Fruit fly (Drosophila melanogaster) whole organism, embryonic: ENCODE results near the gene CG4631.

Experiments used
- ATbp ChIP-seq: fragments of 200-800 bp; sonication (Bioruptor generic); optimal IDR thresholded peaks from 2 replicates; lab custom pipeline; 2017; ENCODE audit warnings: missing biosample characterization, mild to moderate bottlenecking, missing genetic modification characterization, missing genetic modification reagents
- Abd-B ChIP-seq: fragments of 200-800 bp; sonication (Bioruptor generic); optimal IDR thresholded peaks from 2 replicates; lab custom pipeline; 2018; ENCODE audit warnings: missing biosample characterization, mild to moderate bottlenecking, missing genetic modification characterization, moderate library complexity
- Adf1 ChIP-seq: fragments of 200-800 bp; sonication (Bioruptor generic); IDR thresholded peaks from 2 replicates; pipeline ENCODE4 v1.3.6; 2022; ENCODE audit warnings: missing biosample characterization, missing genetic modification characterization
- Awh ChIP-seq: fragments of 200-800 bp; sonication (Bioruptor generic); IDR thresholded peaks from 2 replicates; pipeline ENCODE4, ENCODE4 v1.3.6; 2022; ENCODE audit warnings: missing biosample characterization, missing genetic modification characterization
- B-H1 ChIP-seq: fragments of 200-800 bp; sonication (Bioruptor generic); IDR thresholded peaks from 3 replicates; pipeline ENCODE4 v1.3.6; 2022; ENCODE audit warnings: missing biosample characterization, missing genetic modification characterization
- Bteb2 ChIP-seq: fragments of 200-800 bp; sonication (Bioruptor generic); optimal IDR thresholded peaks from 2 replicates; lab custom pipeline; 2016; ENCODE audit warnings: missing biosample characterization, missing genetic modification characterization
- CG10321 ChIP-seq: fragments of 200-800 bp; sonication (Bioruptor generic); IDR thresholded peaks from 2 replicates; pipeline ENCODE4 v1.3.6; 2022; ENCODE audit warnings: missing biosample characterization, missing genetic modification characterization
- CG11695 ChIP-seq: fragments of 200-800 bp; sonication (Bioruptor generic); IDR thresholded peaks from 3 replicates; pipeline ENCODE4 v1.3.6; 2022; ENCODE audit warnings: missing biosample characterization, missing genetic modification characterization
- CG12769 ChIP-seq: fragments of 200-800 bp; sonication (Bioruptor generic); optimal IDR thresholded peaks from 2 replicates; lab custom pipeline; 2019; ENCODE audit warnings: missing biosample characterization, mild to moderate bottlenecking, missing genetic modification characterization, moderate library complexity
- CG13296 ChIP-seq: fragments of 200-800 bp; sonication (Bioruptor generic); optimal IDR thresholded peaks from 3 replicates; lab custom pipeline; 2018; ENCODE audit warnings: missing biosample characterization, mild to moderate bottlenecking, missing genetic modification characterization
- CG14441 ChIP-seq: fragments of 200-800 bp; sonication (Bioruptor generic); IDR thresholded peaks from 2 replicates; pipeline ENCODE4 v1.3.6; 2022; ENCODE audit warnings: missing biosample characterization, missing genetic modification characterization
- CG18262 ChIP-seq: fragments of 200-800 bp; optimal IDR thresholded peaks from 3 replicates; lab custom pipeline; 2019; ENCODE audit warnings: missing biosample characterization, mild to moderate bottlenecking, missing genetic modification characterization, moderate library complexity
- CG1832 ChIP-seq: fragments of 200-800 bp; sonication (Bioruptor generic); optimal IDR thresholded peaks from 2 replicates; lab custom pipeline; 2017; ENCODE audit warnings: missing biosample characterization, mild to moderate bottlenecking, missing genetic modification characterization, inconsistent platforms
- CG18599 ChIP-seq: fragments of 200-800 bp; sonication (Bioruptor generic); optimal IDR thresholded peaks from 3 replicates; lab custom pipeline; 2017; ENCODE audit warnings: missing biosample characterization, missing genetic modification characterization, mild to moderate bottlenecking, moderate library complexity, missing genetic modification reagents
- CG42726 ChIP-seq: fragments of 200-800 bp; sonication (Bioruptor generic); IDR thresholded peaks from 2 replicates; pipeline ENCODE4 v1.3.6; 2022; ENCODE audit warnings: missing biosample characterization, missing genetic modification characterization; ENCODE audit not compliant: partially characterized antibody
- CG8924 ChIP-seq: fragments of 200-800 bp; optimal IDR thresholded peaks from 3 replicates; lab custom pipeline; 2019; ENCODE audit warnings: missing biosample characterization, mild to moderate bottlenecking, missing genetic modification characterization, moderate library complexity
- Dbx ChIP-seq: fragments of 200-800 bp; sonication (Bioruptor generic); IDR thresholded peaks from 3 replicates; pipeline ENCODE4 v1.3.6; 2022; ENCODE audit warnings: missing biosample characterization, missing genetic modification characterization
- E2f2 ChIP-seq: fragments of 200-800 bp; sonication (Bioruptor generic); IDR thresholded peaks from 2 replicates; pipeline ENCODE4 v1.3.6; 2022; ENCODE audit warnings: missing biosample characterization, missing genetic modification characterization
- Hr51 ChIP-seq, 2 experiments: fragments of 200-800 bp; sonication (Bioruptor generic); optimal IDR thresholded peaks; 2 replicates in 1 of 2; 3 replicates in 1 of 2; lab custom pipeline; 2016 to 2018; ENCODE audit warnings: missing biosample characterization in 2 of 2, missing genetic modification characterization in 2 of 2, mild to moderate bottlenecking in 1 of 2, moderate library complexity in 1 of 2
- Kr ChIP-seq: fragments of 200-800 bp; sonication (Bioruptor generic); optimal IDR thresholded peaks from 2 replicates; lab custom pipeline; 2017; ENCODE audit warnings: missing biosample characterization, mild to moderate bottlenecking, missing genetic modification characterization
- MESR4 ChIP-seq: fragments of 200-800 bp; sonication (Bioruptor generic); optimal IDR thresholded peaks from 2 replicates; lab custom pipeline; 2018; ENCODE audit warnings: missing biosample characterization, mild to moderate bottlenecking, missing genetic modification characterization, moderate library complexity
- NC2α ChIP-seq: fragments of 200-800 bp; sonication (Bioruptor generic); optimal IDR thresholded peaks from 2 replicates; lab custom pipeline; 2016; ENCODE audit warnings: missing biosample characterization, missing genetic modification characterization
- Oaz ChIP-seq: fragments of 200-800 bp; sonication (Bioruptor generic); IDR thresholded peaks from 2 replicates; pipeline ENCODE4 v1.3.6; 2022; ENCODE audit warnings: missing biosample characterization, missing genetic modification characterization
- Poxn ChIP-seq: fragments of 200-800 bp; sonication (Bioruptor generic); IDR thresholded peaks from 2 replicates; pipeline ENCODE4 v1.3.6; 2022; ENCODE audit warnings: missing biosample characterization, missing genetic modification characterization
- TFAM ChIP-seq: fragments of 200-800 bp; sonication (Bioruptor generic); optimal IDR thresholded peaks from 2 replicates; lab custom pipeline; 2017; ENCODE audit warnings: missing biosample characterization, missing genetic modification characterization, inconsistent platforms
- Xrp1 ChIP-seq: fragments of 200-800 bp; sonication (Bioruptor generic); IDR thresholded peaks from 2 replicates; pipeline ENCODE4 v1.3.6; 2022; ENCODE audit warnings: missing biosample characterization, missing genetic modification characterization
- amos ChIP-seq: fragments of 200-800 bp; sonication (Bioruptor generic); IDR thresholded peaks from 2 replicates; pipeline ENCODE4 v1.3.6; 2022; ENCODE audit warnings: missing biosample characterization, missing genetic modification characterization; ENCODE audit not compliant: partially characterized antibody
- aop ChIP-seq: fragments of 200-800 bp; sonication (Bioruptor generic); IDR thresholded peaks from 2 replicates; pipeline ENCODE4 v1.3.6; 2022; ENCODE audit warnings: missing biosample characterization, missing genetic modification characterization
- br ChIP-seq: fragments of >200 bp; optimal IDR thresholded peaks from 2 replicates; lab custom pipeline; 2017
- btn ChIP-seq: fragments of 200-800 bp; sonication (Bioruptor generic); optimal IDR thresholded peaks from 2 replicates; lab custom pipeline; 2016; ENCODE audit warnings: missing biosample characterization, missing genetic modification characterization
- cato ChIP-seq: fragments of 200-800 bp; sonication (Bioruptor generic); optimal IDR thresholded peaks from 2 replicates; lab custom pipeline; 2016; ENCODE audit warnings: missing biosample characterization, missing genetic modification characterization, borderline replicate concordance
- cg ChIP-seq: fragments of 200-800 bp; sonication (Bioruptor generic); optimal IDR thresholded peaks from 3 replicates; lab custom pipeline; 2019; ENCODE audit warnings: missing biosample characterization, mild to moderate bottlenecking, missing genetic modification characterization, moderate library complexity
- dimm ChIP-seq: fragments of 200-800 bp; sonication (Bioruptor generic); IDR thresholded peaks from 2 replicates; pipeline ENCODE4 v1.3.6; 2022; ENCODE audit warnings: missing biosample characterization, missing genetic modification characterization
- disco-r ChIP-seq: fragments of 200-800 bp; sonication (Bioruptor generic); optimal IDR thresholded peaks from 2 replicates; lab custom pipeline; 2016; ENCODE audit warnings: missing biosample characterization, missing genetic modification characterization
- esg ChIP-seq: fragments of 200-800 bp; sonication (Bioruptor generic); conservative IDR thresholded peaks from 2 replicates; pipeline ENCODE4 v1.3.6; 2022; ENCODE audit warnings: missing biosample characterization, missing genetic modification characterization
- fd3F ChIP-seq: fragments of 200-800 bp; sonication (Bioruptor generic); optimal IDR thresholded peaks from 2 replicates; lab custom pipeline; 2018; ENCODE audit warnings: missing biosample characterization, mild to moderate bottlenecking, missing genetic modification characterization, moderate library complexity
- fd64A ChIP-seq: fragments of 200-800 bp; sonication (Bioruptor generic); optimal IDR thresholded peaks from 3 replicates; lab custom pipeline; 2018; ENCODE audit warnings: missing biosample characterization, mild to moderate bottlenecking, missing genetic modification characterization
- h ChIP-seq: fragments of >200 bp; optimal IDR thresholded peaks from 2 replicates; lab custom pipeline; 2017
- kni ChIP-seq: fragments of 200-800 bp; sonication (Bioruptor generic); optimal IDR thresholded peaks from 3 replicates; lab custom pipeline; 2017; ENCODE audit warnings: mild to moderate bottlenecking, missing biosample characterization, missing genetic modification reagents, missing genetic modification characterization
- lab ChIP-seq: fragments of 200-800 bp; sonication (Bioruptor generic); optimal IDR thresholded peaks from 3 replicates; lab custom pipeline; 2017; ENCODE audit warnings: missing biosample characterization, missing genetic modification characterization, mild to moderate bottlenecking, moderate library complexity, missing genetic modification reagents
- luna ChIP-seq: fragments of 200-800 bp; sonication (Bioruptor generic); optimal IDR thresholded peaks from 2 replicates; lab custom pipeline; 2016; ENCODE audit warnings: missing biosample characterization, missing genetic modification characterization
- mirr ChIP-seq: fragments of 200-800 bp; sonication (Bioruptor generic); optimal IDR thresholded peaks from 3 replicates; lab custom pipeline; 2018; ENCODE audit warnings: missing biosample characterization, mild to moderate bottlenecking, missing genetic modification characterization
- nerfin-2 ChIP-seq: fragments of 200-800 bp; sonication (Bioruptor generic); IDR thresholded peaks from 2 replicates; pipeline ENCODE4 v1.3.6; 2022; ENCODE audit warnings: missing biosample characterization, missing genetic modification characterization; ENCODE audit not compliant: partially characterized antibody
- run ChIP-seq: fragments of 200-800 bp; sonication (Bioruptor generic); optimal IDR thresholded peaks from 3 replicates; lab custom pipeline; 2018; ENCODE audit warnings: missing biosample characterization, mild to moderate bottlenecking, missing genetic modification characterization
- sd ChIP-seq: fragments of 200-800 bp; sonication (Bioruptor generic); optimal IDR thresholded peaks from 3 replicates; lab custom pipeline; 2018; ENCODE audit warnings: missing biosample characterization, mild to moderate bottlenecking, missing genetic modification characterization, moderate library complexity
- sens ChIP-seq: fragments of 200-800 bp; sonication (Bioruptor generic); peaks from one replicate; lab custom pipeline; 2016; ENCODE audit warnings: missing biosample characterization, missing genetic modification characterization
- slp2 ChIP-seq: fragments of 200-800 bp; sonication (Bioruptor generic); optimal IDR thresholded peaks from 2 replicates; lab custom pipeline; 2016; ENCODE audit warnings: missing biosample characterization, missing genetic modification characterization
- sob ChIP-seq: fragments of 200-800 bp; sonication (Bioruptor generic); IDR thresholded peaks from 2 replicates; pipeline ENCODE4 v1.3.6; 2022; ENCODE audit warnings: missing biosample characterization, missing genetic modification characterization
- trh ChIP-seq: fragments of 200-800 bp; sonication (Bioruptor generic); optimal IDR thresholded peaks from 2 replicates; lab custom pipeline; 2016; ENCODE audit warnings: missing biosample characterization, missing genetic modification characterization
- usp ChIP-seq: fragments of >200 bp; optimal IDR thresholded peaks from 2 replicates; lab custom pipeline; 2017; ENCODE audit warnings: missing biosample characterization, missing genetic modification characterization

CG4631 gene

DNA sequence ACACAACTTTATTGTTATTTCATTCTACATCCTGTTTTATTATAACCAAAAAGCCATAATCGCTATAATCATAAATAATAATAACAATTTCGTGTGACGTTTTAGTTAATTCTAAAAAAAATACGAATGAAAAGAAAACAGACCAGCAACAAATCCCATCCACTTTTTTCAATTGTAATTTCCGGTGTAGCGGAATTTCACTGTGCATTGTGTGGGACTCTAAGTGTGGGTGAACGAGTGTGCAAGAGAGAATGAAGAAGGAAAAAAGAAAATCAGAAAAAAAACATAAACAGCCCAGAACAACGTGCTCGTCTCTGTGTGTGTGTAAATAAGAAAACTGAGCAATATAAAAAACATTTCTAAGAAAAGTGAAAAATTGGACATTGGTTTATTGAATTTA is 4.9 kb upstream of the CG4631 start (continued):
- TF ChIP-seq trh (GFP tag; lab: Kevin White, UChicago) (no peak), disco-r (no peak), h (no peak), Bteb2 (GFP tag; lab: Kevin White, UChicago) (no peak), sd (tag; lab: Kevin White, UChicago) (peak; percentile 2), Kr (GFP tag; lab: Kevin White, UChicago) (no peak), br (lab: Kevin White, UChicago) (no peak), Oaz (no peak), luna (GFP tag; lab: Kevin White, UChicago) (no peak), CG10321 (no peak), E2f2 (GFP tag; lab: Robert Waterston, UW) (no peak), MESR4 (GFP tag; lab: Kevin White, UChicago) (no peak), aop (GFP tag; lab: Robert Waterston, UW) (no peak), CG18262 (tag; lab: Kevin White, UChicago) (peak; percentile 40), cg (GFP tag; lab: Kevin White, UChicago) (peak; percentile 53), CG42726 (no peak)
- TF ChIP-seq, all 482 proteins: peak for 52

DNA sequence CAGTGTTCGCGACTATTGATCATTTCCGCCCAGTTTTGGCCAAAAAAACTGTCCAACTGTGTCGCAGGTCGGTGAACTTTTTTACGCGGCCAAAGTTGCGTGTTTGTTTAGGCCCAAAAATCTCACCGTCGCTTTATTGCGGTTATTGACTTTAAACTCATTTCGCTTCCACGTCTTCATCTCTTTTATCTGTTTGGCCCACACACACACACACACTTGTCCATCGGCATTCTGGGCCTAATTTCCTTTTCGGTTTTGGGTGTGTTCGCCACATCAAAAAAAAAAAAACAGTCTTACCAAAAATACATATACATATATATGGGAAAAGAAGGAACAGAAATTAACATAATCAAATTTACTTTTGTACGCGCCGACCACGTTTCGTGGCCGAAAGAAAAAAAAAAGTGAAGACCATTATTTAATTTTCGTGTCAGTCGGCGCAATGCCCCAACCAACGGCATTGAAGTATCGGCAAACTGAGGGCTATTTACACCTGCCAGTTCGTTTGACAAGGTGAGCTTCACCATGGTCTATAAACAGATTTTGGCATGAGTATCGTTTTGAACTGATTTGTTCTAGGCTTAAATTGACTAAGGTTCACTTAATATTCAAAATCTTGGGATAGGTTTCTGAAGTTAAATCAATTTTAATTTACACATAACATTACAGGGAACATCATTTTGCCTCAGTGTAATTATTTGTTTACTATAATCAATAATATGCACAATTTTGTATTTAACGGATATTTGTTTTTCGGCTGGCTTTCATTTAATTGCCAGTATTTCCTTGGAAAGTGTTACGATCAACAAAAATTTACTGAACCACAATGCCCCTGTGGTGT is 1.9 kb upstream of the CG4631 start, which contains the start of gene CG31815:
TSS of gene CG31815 (plus strand) at position 791 of the 841 bp plus-strand sequence.
- TF ChIP-seq CG13296 (no peak), sob (0 out of 2 replicates have a peak, but pooled peaks have one; percentile 14), CG1832 (GFP tag; lab: Kevin White, UChicago) (no peak), cato (no peak), CG11695 (GFP tag; lab: Robert Waterston, UW) (0 out of 3 replicates have a peak, but pooled peaks have one; percentile 17), mirr (GFP tag; lab: Kevin White, UChicago) (no peak), Hr51 (GFP tag; optimal IDR thresholded peaks at IDR 0.05; lab: Kevin White, UChicago) (no peak), sens (peak; percentile 55), ATbp (GFP tag; lab: Kevin White, UChicago) (peak; percentile 19), B-H1 (GFP tag; lab: Robert Waterston, UW) (no peak), fd64A (GFP tag; lab: Kevin White, UChicago) (no peak), NC2α (no peak), btn (GFP tag; lab: Kevin White, UChicago) (no peak), lab (peak; percentile 16), fd3F (GFP tag; lab: Kevin White, UChicago) (no peak), CG12769 (tag; lab: Kevin White, UChicago) (no peak), slp2 (GFP tag; lab: Kevin White, UChicago) (no peak), Dbx (GFP tag; lab: Robert Waterston, UW) (no peak), Poxn (no peak), esg (no peak), nerfin-2 (GFP tag; lab: Robert Waterston, UW) (no peak), Awh (0 out of 2 replicates have a peak, but pooled peaks have one; percentile 23), Xrp1 (GFP tag; lab: Robert Waterston, UW) (no peak), dimm (no peak), usp (GFP tag; lab: Kevin White, UChicago) (no peak), Adf1 (no peak), CG8924 (tag; lab: Kevin White, UChicago) (no peak), run (tag; lab: Kevin White, UChicago) (no peak), TFAM (GFP tag; lab: Kevin White, UChicago) (no peak), kni (GFP tag; lab: Kevin White, UChicago) (peak; percentile 74), amos (GFP tag; lab: Robert Waterston, UW) (no peak), Abd-B (no peak), CG14441 (GFP tag; lab: Robert Waterston, UW) (no peak), CG18599 (GFP tag; lab: Kevin White, UChicago) (no peak)
